Worm (Caenorhabditis elegans) whole organism, mixed stage, embryonic: ENCODE results near the gene chil-3.

Experiments used
- bed-3 ChIP-seq: fragments of 200-800 bp; sonication (Bioruptor generic); optimal IDR thresholded peaks from 3 replicates; lab custom pipeline; 2018; ENCODE audit warnings: mild to moderate bottlenecking, missing genetic modification characterization, moderate library complexity, missing compliant biosample characterization
- blmp-1 ChIP-seq: fragments of 150-350 bp; optimal IDR thresholded peaks from 2 replicates; lab custom pipeline; 2014; ENCODE audit warnings: missing biosample characterization, missing genetic modification characterization
- ceh-83 ChIP-seq: fragments of 200-800 bp; sonication (Bioruptor generic); optimal IDR thresholded peaks from 2 replicates; lab custom pipeline; 2018; ENCODE audit warnings: mild to moderate bottlenecking, missing genetic modification characterization, missing compliant biosample characterization
- drap-1 ChIP-seq: fragments of 200-800 bp; sonication (Bioruptor generic); optimal IDR thresholded peaks from 3 replicates; lab custom pipeline; 2018; ENCODE audit warnings: mild to moderate bottlenecking, missing genetic modification characterization, missing compliant biosample characterization
- ham-2 ChIP-seq: fragments of 200-800 bp; sonication (Bioruptor generic); optimal IDR thresholded peaks from 2 replicates; lab custom pipeline; 2018; ENCODE audit warnings: mild to moderate bottlenecking, missing genetic modification characterization, missing compliant biosample characterization
- lin-13 ChIP-seq: fragments of 150-350 bp; optimal IDR thresholded peaks from 2 replicates; lab custom pipeline; 2014; ENCODE audit warnings: missing biosample characterization, missing genetic modification characterization
- lsy-2 ChIP-seq: fragments of 150-350 bp; optimal IDR thresholded peaks from 2 replicates; lab custom pipeline; 2014; ENCODE audit warnings: missing biosample characterization, missing genetic modification characterization
- nhr-237 ChIP-seq: fragments of 150-350 bp; optimal IDR thresholded peaks from 2 replicates; lab custom pipeline; 2014; ENCODE audit warnings: missing biosample characterization, missing genetic modification characterization
- nhr-28 ChIP-seq: fragments of 150-350 bp; optimal IDR thresholded peaks from 2 replicates; lab custom pipeline; 2014; ENCODE audit warnings: missing biosample characterization, missing genetic modification characterization
- pha-4 ChIP-seq: fragments of 150-350 bp; optimal IDR thresholded peaks from 2 replicates; lab custom pipeline; 2018; ENCODE audit warnings: missing biosample characterization, missing genetic modification reagents, missing genetic modification characterization
- snpc-4 ChIP-seq: fragments of 150-350 bp; optimal IDR thresholded peaks from 2 replicates; lab custom pipeline; 2014; ENCODE audit warnings: missing biosample characterization, missing genetic modification characterization
- unc-62 ChIP-seq: fragments of 150-350 bp; optimal IDR thresholded peaks from 2 replicates; lab custom pipeline; 2014; ENCODE audit warnings: missing biosample characterization, missing genetic modification reagents, missing genetic modification characterization
- ztf-11 ChIP-seq: fragments of 150-350 bp; optimal IDR thresholded peaks from 2 replicates; lab custom pipeline; 2014; ENCODE audit warnings: missing biosample characterization, missing genetic modification characterization

ce11 chrII:9868207-9868606 is 6.9 kb upstream of the chil-3 start:
- TF ChIP-seq snpc-4 (tag; lab: Kevin White, UChicago) = no peak
- TF ChIP-seq pha-4 = no peak
- TF ChIP-seq unc-62 = no peak
- TF ChIP-seq lin-13 (tag; lab: Kevin White, UChicago) = no peak
- no peak for TF ChIP-seq drap-1 (GFP tag; lab: Kevin White, UChicago)
- TF ChIP-seq ztf-11 (tag; lab: Kevin White, UChicago) = no peak
- no peak for TF ChIP-seq nhr-237 (tag; lab: Kevin White, UChicago)
- no peak for TF ChIP-seq ham-2
- no peak for TF ChIP-seq lsy-2 (tag; lab: Kevin White, UChicago)
- no peak for TF ChIP-seq bed-3
- no peak for TF ChIP-seq blmp-1 (tag; lab: Kevin White, UChicago)
- TF ChIP-seq nhr-28 (tag; lab: Kevin White, UChicago) = no peak
- no peak for TF ChIP-seq ceh-83 (GFP tag; lab: Kevin White, UChicago)
